Worm (Caenorhabditis elegans): ENCODE data around the gene K02F6.7.
"Not testable (repeated sequence)": the region's sequence is repeated elsewhere in the genome, so short reads cannot be mapped to it uniquely, and the experiment has no call there.

- not testable (repeated sequence) for TF ChIP-seq hmg-11, nhr-25, ceh-28, ZK546.5, elt-2, egl-27, nhr-23 (tag; optimal IDR thresholded peaks at IDR 0.05)
Observed at ce11 chrII:2534952-2535351, 2.7 kb downstream of the K02F6.7 start, which contains the start of gene K02F6.8.
